Comparison of ENCODE assay signal across 1 fruit fly cellular context in genomic region chr2L:10466865-10467270, dm6.
TF ChIP-seq lines count a peak whose summit lies in the region.

No protein-coding gene starts in this region.

TF ChIP-seq in whole organism, embryonic, 481 proteins besides CTCF, POLR2A, EP300 and RAD21 (continued from another document and continues in another):
- peak; percentile 82 for TF ChIP-seq CG5180 (GFP tag; optimal IDR thresholded peaks at IDR 0.05; lab: Kevin White, UChicago)
- peak; percentile 56; the same call in 2 of the 3 replicates for TF ChIP-seq H15 (GFP tag; IDR thresholded peaks at IDR 0.05; lab: Robert Waterston, UW)
- peak; percentile 69 for TF ChIP-seq CG7556 (GFP tag; optimal IDR thresholded peaks at IDR 0.05; lab: Kevin White, UChicago)
- no peak for TF ChIP-seq CG2678 (tag; optimal IDR thresholded peaks at IDR 0.05; lab: Kevin White, UChicago)
- TF ChIP-seq CG34376 (GFP tag; optimal IDR thresholded peaks at IDR 0.05; lab: Kevin White, UChicago): no peak
- TF ChIP-seq fd64A (GFP tag; optimal IDR thresholded peaks at IDR 0.05; lab: Kevin White, UChicago): no peak
- no peak for TF ChIP-seq Doc2 (GFP tag; IDR thresholded peaks at IDR 0.05; lab: Robert Waterston, UW)
- peak; percentile 17 for TF ChIP-seq CG10209 (GFP tag; optimal IDR thresholded peaks at IDR 0.05; lab: Kevin White, UChicago)
- peak; percentile 78 for TF ChIP-seq bcd (GFP tag; optimal IDR thresholded peaks at IDR 0.05; lab: Kevin White, UChicago)
- peak; percentile 36 for TF ChIP-seq CG1233 (GFP tag; optimal IDR thresholded peaks at IDR 0.05; lab: Kevin White, UChicago)
- TF ChIP-seq sob (GFP tag; IDR thresholded peaks at IDR 0.05; lab: Robert Waterston, UW): peak; percentile 57
- no peak; the same call in 1 of the 2 replicates for TF ChIP-seq slbo (GFP tag; IDR thresholded peaks at IDR 0.05; lab: Robert Waterston, UW)
- peak; percentile 19 for TF ChIP-seq sqz (GFP tag; optimal IDR thresholded peaks at IDR 0.05; lab: Kevin White, UChicago)
- no peak for TF ChIP-seq corto (GFP tag; optimal IDR thresholded peaks at IDR 0.05; lab: Kevin White, UChicago)
- no peak for TF ChIP-seq ash1 (GFP tag; optimal IDR thresholded peaks at IDR 0.05; lab: Kevin White, UChicago)
- TF ChIP-seq zen (tag; optimal IDR thresholded peaks at IDR 0.05; lab: Kevin White, UChicago): peak; percentile 16
- peak; percentile 14 for TF ChIP-seq CG1647 (GFP tag; optimal IDR thresholded peaks at IDR 0.05; lab: Kevin White, UChicago)
- no peak for TF ChIP-seq hkb (optimal IDR thresholded peaks at IDR 0.05; lab: Kevin White, UChicago)
- peak; percentile 28; the same call in 1 of the 2 replicates for TF ChIP-seq hkb (GFP tag; IDR thresholded peaks at IDR 0.05; lab: Robert Waterston, UW)
- TF ChIP-seq pzg (GFP tag; optimal IDR thresholded peaks at IDR 0.05; lab: Kevin White, UChicago): no peak
- TF ChIP-seq CG13296 (GFP tag; optimal IDR thresholded peaks at IDR 0.05; lab: Kevin White, UChicago): no peak
- TF ChIP-seq CG9876 (GFP tag; optimal IDR thresholded peaks at IDR 0.05; lab: Kevin White, UChicago): no peak
- TF ChIP-seq CG12391 (tag; optimal IDR thresholded peaks at IDR 0.05; lab: Kevin White, UChicago): peak; percentile 50
- TF ChIP-seq CG7357 (GFP tag; IDR thresholded peaks at IDR 0.05; lab: Robert Waterston, UW): peak; percentile 61; the same call in 2 of the 3 replicates
- TF ChIP-seq CG15073 (GFP tag; optimal IDR thresholded peaks at IDR 0.05; lab: Kevin White, UChicago): no peak
- no peak for TF ChIP-seq chm (GFP tag; IDR thresholded peaks at IDR 0.05; lab: Robert Waterston, UW)
- TF ChIP-seq Meics (GFP tag; optimal IDR thresholded peaks at IDR 0.05; lab: Kevin White, UChicago): peak; percentile 51
- no peak for TF ChIP-seq wdn (GFP tag; IDR thresholded peaks at IDR 0.05; lab: Robert Waterston, UW)
- TF ChIP-seq dan (GFP tag; IDR thresholded peaks at IDR 0.05; lab: Robert Waterston, UW): 0 out of 2 replicates have a peak, but pooled peaks have one; percentile 24
- peak; percentile 55 for TF ChIP-seq Chrac-16 (GFP tag; optimal IDR thresholded peaks at IDR 0.05; lab: Kevin White, UChicago)
- no peak; the same call in 1 of the 2 replicates for TF ChIP-seq CG10959 (GFP tag; IDR thresholded peaks at IDR 0.05; lab: Robert Waterston, UW)
- TF ChIP-seq CG9797 (GFP tag; optimal IDR thresholded peaks at IDR 0.05; lab: Kevin White, UChicago): no peak
- TF ChIP-seq Bteb2 (GFP tag; optimal IDR thresholded peaks at IDR 0.05; lab: Kevin White, UChicago): no peak
- TF ChIP-seq lilli (GFP tag; optimal IDR thresholded peaks at IDR 0.05; lab: Kevin White, UChicago): peak; percentile 35
- TF ChIP-seq CG13123 (GFP tag; optimal IDR thresholded peaks at IDR 0.05; lab: Kevin White, UChicago): no peak
- TF ChIP-seq CG6683 (GFP tag; optimal IDR thresholded peaks at IDR 0.05; lab: Kevin White, UChicago): peak; percentile 21
- 0 out of 2 replicates have a peak, but pooled peaks have one; percentile 12 for TF ChIP-seq Drgx (GFP tag; IDR thresholded peaks at IDR 0.05; lab: Robert Waterston, UW)
- TF ChIP-seq CG4854 (GFP tag; optimal IDR thresholded peaks at IDR 0.05; lab: Kevin White, UChicago): peak; percentile 14
- TF ChIP-seq ci (GFP tag; IDR thresholded peaks at IDR 0.05; lab: Robert Waterston, UW): no peak
- TF ChIP-seq CG33213 (GFP tag; optimal IDR thresholded peaks at IDR 0.05; lab: Kevin White, UChicago): peak; percentile 36
- TF ChIP-seq unpg (GFP tag; optimal IDR thresholded peaks at IDR 0.05; lab: Kevin White, UChicago): peak; percentile 22
- peak; percentile 78 for TF ChIP-seq CG31441 (GFP tag; IDR thresholded peaks at IDR 0.05; lab: Robert Waterston, UW)
- no peak for TF ChIP-seq bowl (GFP tag; IDR thresholded peaks at IDR 0.05; lab: Robert Waterston, UW)
- TF ChIP-seq CG5953 (GFP tag; IDR thresholded peaks at IDR 0.05; lab: Robert Waterston, UW): no peak
- peak; percentile 32 for TF ChIP-seq Nf-YB (GFP tag; optimal IDR thresholded peaks at IDR 0.05; lab: Kevin White, UChicago)
- TF ChIP-seq B-H1 (GFP tag; IDR thresholded peaks at IDR 0.05; lab: Robert Waterston, UW): peak; percentile 30; the same call in 1 of the 3 replicates
- TF ChIP-seq CG11560 (tag; IDR thresholded peaks at IDR 0.05; lab: Robert Waterston, UW): no peak
- TF ChIP-seq prd (optimal IDR thresholded peaks at IDR 0.05; lab: Kevin White, UChicago): no peak
- TF ChIP-seq prd (GFP tag; IDR thresholded peaks at IDR 0.05; lab: Robert Waterston, UW): peak; percentile 82
- TF ChIP-seq Ssrp (tag; optimal IDR thresholded peaks at IDR 0.05; lab: Kevin White, UChicago): peak; percentile 68
- 0 out of 3 replicates have a peak, but pooled peaks have one; percentile 5 for TF ChIP-seq CG2889 (GFP tag; IDR thresholded peaks at IDR 0.05; lab: Robert Waterston, UW)
- no peak for TF ChIP-seq CG14014 (GFP tag; IDR thresholded peaks at IDR 0.05; lab: Robert Waterston, UW)
- peak; percentile 27 for TF ChIP-seq CG8359 (GFP tag; optimal IDR thresholded peaks at IDR 0.05; lab: Kevin White, UChicago; ENCODE audit: borderline replicate concordance)
- peak; percentile 23 for TF ChIP-seq CG8281 (tag; optimal IDR thresholded peaks at IDR 0.05; lab: Kevin White, UChicago)
- TF ChIP-seq CG7928 (GFP tag; optimal IDR thresholded peaks at IDR 0.05; lab: Kevin White, UChicago): no peak
- no peak for TF ChIP-seq B-H2 (GFP tag; optimal IDR thresholded peaks at IDR 0.05; lab: Kevin White, UChicago)
- TF ChIP-seq ERR (GFP tag; optimal IDR thresholded peaks at IDR 0.05; lab: Kevin White, UChicago): no peak
- peak; percentile 93 for TF ChIP-seq sens (GFP tag; lab: Kevin White, UChicago)
- TF ChIP-seq tin (GFP tag; optimal IDR thresholded peaks at IDR 0.05; lab: Kevin White, UChicago): peak; percentile 63
- TF ChIP-seq Optix (GFP tag; IDR thresholded peaks at IDR 0.05; lab: Robert Waterston, UW): no peak
- no peak for TF ChIP-seq CG10431 (GFP tag; optimal IDR thresholded peaks at IDR 0.05; lab: Kevin White, UChicago)
- TF ChIP-seq Neu2 (GFP tag; optimal IDR thresholded peaks at IDR 0.05; lab: Kevin White, UChicago; ENCODE audit: borderline replicate concordance): no peak
- TF ChIP-seq dysf (GFP tag; IDR thresholded peaks at IDR 0.05; lab: Robert Waterston, UW): peak; percentile 76
- peak in 1 of 2 experiments; percentile 23 for TF ChIP-seq tll (GFP tag; optimal IDR thresholded peaks at IDR 0.05; lab: Kevin White, UChicago)
- peak; percentile 6 for TF ChIP-seq NC2β (GFP tag; optimal IDR thresholded peaks at IDR 0.05; lab: Kevin White, UChicago)
- TF ChIP-seq disco-r (GFP tag; optimal IDR thresholded peaks at IDR 0.05; lab: Kevin White, UChicago): peak; percentile 18
- no peak for TF ChIP-seq CG10543 (GFP tag; optimal IDR thresholded peaks at IDR 0.05; lab: Kevin White, UChicago)
- TF ChIP-seq wor (GFP tag; IDR thresholded peaks at IDR 0.05; lab: Robert Waterston, UW): 0 out of 2 replicates have a peak, but pooled peaks have one; percentile 46
- TF ChIP-seq NK7.1 (GFP tag; optimal IDR thresholded peaks at IDR 0.05; lab: Kevin White, UChicago): peak; percentile 12
- peak; percentile 74 for TF ChIP-seq CG17359 (tag; optimal IDR thresholded peaks at IDR 0.05; lab: Kevin White, UChicago)
- TF ChIP-seq lov (optimal IDR thresholded peaks at IDR 0.05; lab: Kevin White, UChicago): no peak
- TF ChIP-seq lov (GFP tag; IDR thresholded peaks at IDR 0.05; lab: Robert Waterston, UW): 0 out of 3 replicates have a peak, but pooled peaks have one; percentile 54
- TF ChIP-seq Atf6 (GFP tag; IDR thresholded peaks at IDR 0.05; lab: Robert Waterston, UW): peak; percentile 20; the same call in 1 of the 2 replicates
- peak; percentile 26; the same call in 1 of the 2 replicates for TF ChIP-seq Rx (GFP tag; IDR thresholded peaks at IDR 0.05; lab: Robert Waterston, UW)
- peak; percentile 27 for TF ChIP-seq CG2120 (GFP tag; optimal IDR thresholded peaks at IDR 0.05; lab: Kevin White, UChicago)
- TF ChIP-seq CG4820 (GFP tag; optimal IDR thresholded peaks at IDR 0.05; lab: Kevin White, UChicago): peak; percentile 68
- no peak; the same call in 1 of the 2 replicates for TF ChIP-seq vvl (GFP tag; IDR thresholded peaks at IDR 0.05; lab: Robert Waterston, UW)
- peak; percentile 36 for TF ChIP-seq CG15514 (GFP tag; optimal IDR thresholded peaks at IDR 0.05; lab: Kevin White, UChicago)
- TF ChIP-seq CG10979 (tag; optimal IDR thresholded peaks at IDR 0.05; lab: Kevin White, UChicago): peak; percentile 80
- TF ChIP-seq CG1792 (GFP tag; optimal IDR thresholded peaks at IDR 0.05; lab: Kevin White, UChicago): peak; percentile 37
- TF ChIP-seq CG11247 (GFP tag; IDR thresholded peaks at IDR 0.05; lab: Robert Waterston, UW): no peak
- peak; percentile 58 for TF ChIP-seq Max (GFP tag; optimal IDR thresholded peaks at IDR 0.05; lab: Kevin White, UChicago)
- peak; percentile 58 for TF ChIP-seq CG10267 (tag; optimal IDR thresholded peaks at IDR 0.05; lab: Kevin White, UChicago)
- peak; percentile 63 for TF ChIP-seq Asciz (GFP tag; optimal IDR thresholded peaks at IDR 0.05; lab: Kevin White, UChicago)
- TF ChIP-seq CG17385 (GFP tag; optimal IDR thresholded peaks at IDR 0.05; lab: Kevin White, UChicago): peak; percentile 42
- no peak for TF ChIP-seq knrl (GFP tag; IDR thresholded peaks at IDR 0.05; lab: Robert Waterston, UW; ENCODE audit: partially characterized antibody)
- TF ChIP-seq CG3838 (GFP tag; optimal IDR thresholded peaks at IDR 0.05; lab: Kevin White, UChicago): no peak
- no peak for TF ChIP-seq CG8290 (GFP tag; optimal IDR thresholded peaks at IDR 0.05; lab: Kevin White, UChicago)
- TF ChIP-seq CG8290 (tag; optimal IDR thresholded peaks at IDR 0.05; lab: Kevin White, UChicago): no peak
- TF ChIP-seq CG4424 (GFP tag; optimal IDR thresholded peaks at IDR 0.05; lab: Kevin White, UChicago): peak; percentile 76
- TF ChIP-seq CG3407 (GFP tag; optimal IDR thresholded peaks at IDR 0.05; lab: Kevin White, UChicago): peak; percentile 33
- TF ChIP-seq Blimp-1 (GFP tag; optimal IDR thresholded peaks at IDR 0.05; lab: Kevin White, UChicago): peak; percentile 74
- TF ChIP-seq trem (tag; optimal IDR thresholded peaks at IDR 0.05; lab: Kevin White, UChicago): peak; percentile 37
- peak; percentile 2 for TF ChIP-seq fd3F (GFP tag; optimal IDR thresholded peaks at IDR 0.05; lab: Kevin White, UChicago)
- TF ChIP-seq schlank (tag; optimal IDR thresholded peaks at IDR 0.05; lab: Kevin White, UChicago): no peak
- no peak for TF ChIP-seq crol (GFP tag; IDR thresholded peaks at IDR 0.05; lab: Robert Waterston, UW)
- peak; percentile 8 for TF ChIP-seq jing (GFP tag; optimal IDR thresholded peaks at IDR 0.05; lab: Kevin White, UChicago)
- peak in 1 of 2 experiments; percentile 65 for TF ChIP-seq Eip74EF (GFP tag; optimal IDR thresholded peaks at IDR 0.05; lab: Kevin White, UChicago)
- no peak for TF ChIP-seq CG2129 (GFP tag; IDR thresholded peaks at IDR 0.05; lab: Robert Waterston, UW; ENCODE audit: partially characterized antibody)
- TF ChIP-seq CG8765 (GFP tag; IDR thresholded peaks at IDR 0.05; lab: Robert Waterston, UW): no peak; the same call in 1 of the 2 replicates
- no peak for TF ChIP-seq seq (GFP tag; IDR thresholded peaks at IDR 0.05; lab: Robert Waterston, UW)
- TF ChIP-seq CG9817 (tag; optimal IDR thresholded peaks at IDR 0.05; lab: Kevin White, UChicago): peak; percentile 10
- TF ChIP-seq CG32767 (GFP tag; IDR thresholded peaks at IDR 0.05; lab: Robert Waterston, UW): 0 out of 2 replicates have a peak, but pooled peaks have one; percentile 27
- no peak for TF ChIP-seq CG6854 (GFP tag; optimal IDR thresholded peaks at IDR 0.05; lab: Kevin White, UChicago)
- TF ChIP-seq HHEX (GFP tag; optimal IDR thresholded peaks at IDR 0.05; lab: Kevin White, UChicago): peak; percentile 53
- TF ChIP-seq CG6791 (GFP tag; IDR thresholded peaks at IDR 0.05; lab: Robert Waterston, UW; ENCODE audit: partially characterized antibody): no peak
- TF ChIP-seq ssp (GFP tag; IDR thresholded peaks at IDR 0.05; lab: Robert Waterston, UW): peak; percentile 64; the same call in 1 of the 2 replicates
- peak; percentile 44 for TF ChIP-seq mam (GFP tag; optimal IDR thresholded peaks at IDR 0.05; lab: Kevin White, UChicago)
- TF ChIP-seq CG12942 (GFP tag; optimal IDR thresholded peaks at IDR 0.05; lab: Kevin White, UChicago): no peak
- TF ChIP-seq CG17361 (GFP tag; IDR thresholded peaks at IDR 0.05; lab: Robert Waterston, UW): peak; percentile 87
- TF ChIP-seq CG2712 (tag; optimal IDR thresholded peaks at IDR 0.05; lab: Kevin White, UChicago): peak; percentile 86
- TF ChIP-seq Dip2 (GFP tag; IDR thresholded peaks at IDR 0.05; lab: Robert Waterston, UW): no peak
- TF ChIP-seq Nf-YA (GFP tag; IDR thresholded peaks at IDR 0.05; lab: Robert Waterston, UW): no peak
- TF ChIP-seq gt (GFP tag; IDR thresholded peaks at IDR 0.05; lab: Robert Waterston, UW): no peak
- peak; percentile 39 for TF ChIP-seq CG9609 (GFP tag; optimal IDR thresholded peaks at IDR 0.05; lab: Kevin White, UChicago)
- no peak for TF ChIP-seq hth (optimal IDR thresholded peaks at IDR 0.05; lab: Kevin White, UChicago)
- TF ChIP-seq ftz-f1 (GFP tag; optimal IDR thresholded peaks at IDR 0.05; lab: Kevin White, UChicago): no peak
- TF ChIP-seq Dad (GFP tag; optimal IDR thresholded peaks at IDR 0.05; lab: Kevin White, UChicago): peak; percentile 42
- no peak for TF ChIP-seq CG4360 (GFP tag; IDR thresholded peaks at IDR 0.05; lab: Robert Waterston, UW)
- no peak for TF ChIP-seq MESR4 (GFP tag; optimal IDR thresholded peaks at IDR 0.05; lab: Kevin White, UChicago)
- peak; percentile 64 for TF ChIP-seq D19A (tag; optimal IDR thresholded peaks at IDR 0.05; lab: Kevin White, UChicago)
- 0 out of 2 replicates have a peak, but pooled peaks have one; percentile 26 for TF ChIP-seq CG3847 (GFP tag; IDR thresholded peaks at IDR 0.05; lab: Robert Waterston, UW)
- TF ChIP-seq psq (GFP tag; optimal IDR thresholded peaks at IDR 0.05; lab: Kevin White, UChicago): peak; percentile 10
- TF ChIP-seq Scr (GFP tag; IDR thresholded peaks at IDR 0.05; lab: Robert Waterston, UW; ENCODE audit: partially characterized antibody): no peak
- TF ChIP-seq Usf (GFP tag; optimal IDR thresholded peaks at IDR 0.05; lab: Kevin White, UChicago): peak; percentile 15
- peak; percentile 45 for TF ChIP-seq kay (GFP tag; optimal IDR thresholded peaks at IDR 0.05; lab: Kevin White, UChicago)
- TF ChIP-seq slou (GFP tag; optimal IDR thresholded peaks at IDR 0.05; lab: Kevin White, UChicago): no peak
- no peak for TF ChIP-seq CG14860 (GFP tag; IDR thresholded peaks at IDR 0.05; lab: Robert Waterston, UW; ENCODE audit: partially characterized antibody)
- TF ChIP-seq Gsc (GFP tag; IDR thresholded peaks at IDR 0.05; lab: Robert Waterston, UW): peak; percentile 49
- TF ChIP-seq Antp (GFP tag; optimal IDR thresholded peaks at IDR 0.05; lab: Kevin White, UChicago): peak; percentile 46
- TF ChIP-seq lmd (GFP tag; IDR thresholded peaks at IDR 0.05; lab: Robert Waterston, UW): peak; percentile 80
